Worm (Caenorhabditis elegans): ENCODE measurements around the gene dsh-1.

DNA sequence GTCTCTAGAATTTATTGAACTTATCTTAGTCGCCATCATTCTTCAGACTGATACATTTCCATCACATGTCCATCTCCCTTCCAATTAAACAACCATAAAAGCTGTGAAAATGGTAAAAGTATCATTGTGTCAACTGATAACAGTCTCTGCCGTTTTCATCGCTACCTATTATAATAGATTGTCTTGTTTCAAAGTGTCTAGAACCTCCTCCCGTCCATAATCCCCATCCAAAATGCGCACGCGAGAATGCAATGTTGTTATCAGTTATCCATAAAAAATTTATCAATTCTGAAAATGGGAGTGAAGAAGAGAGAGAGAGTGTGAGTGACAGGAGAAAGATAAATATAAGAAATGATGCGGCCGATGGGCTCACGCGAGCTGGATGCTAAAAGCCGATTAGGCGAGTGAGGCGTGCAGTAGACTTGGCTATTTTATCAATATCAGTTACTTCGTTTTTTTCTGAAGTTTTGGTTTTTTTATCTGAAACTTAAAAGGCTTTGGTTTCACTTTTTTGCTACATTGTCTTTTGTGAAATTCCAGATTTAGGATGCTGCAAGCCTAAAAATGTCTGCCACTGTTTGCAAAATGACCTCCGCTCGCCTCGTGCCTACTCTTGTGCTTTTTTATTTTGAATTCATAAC, 23.1 kb downstream of the dsh-1 start:
- TF ChIP-seq nhr-237 (tag; optimal IDR thresholded peaks at IDR 0.05) (no peak), jun-1 (tag; optimal IDR thresholded peaks at IDR 0.05) (no peak), aly-2 (tag; optimal IDR thresholded peaks at IDR 0.05) (no peak), hmg-1.1 (GFP tag; IDR thresholded peaks at IDR 0.05) (0 out of 2 replicates have a peak, but pooled peaks have one; percentile 25), nhr-48 (tag; optimal IDR thresholded peaks at IDR 0.05) (peak; percentile 84), zag-1 (tag; optimal IDR thresholded peaks at IDR 0.05) (no peak), pqm-1 (tag; optimal IDR thresholded peaks at IDR 0.05) (peak; percentile 91), unc-62 (GFP tag; optimal IDR thresholded peaks at IDR 0.05 in 1 of 2) (no peak), unc-62 (tag; optimal IDR thresholded peaks at IDR 0.05) (no peak), hlh-11 (tag; optimal IDR thresholded peaks at IDR 0.05) (peak; percentile 91)

All from whole organism, L4 larva.